Worm (Caenorhabditis elegans) whole organism, L4 larva: ENCODE measurements around the gene F53E4.1.

ENCODE experiments used
- D1046.2 ChIP-seq: fragments of 200-800 bp; sonication (Bioruptor generic); IDR thresholded peaks from 2 replicates; pipeline ENCODE4 v1.3.6; 2022; ENCODE audit warnings: missing genetic modification characterization, missing compliant biosample characterization
- F37D6.2 ChIP-seq: sonication (generic microtip); optimal IDR thresholded peaks from 2 replicates; lab custom pipeline; 2016; ENCODE audit warnings: mild to moderate bottlenecking, missing genetic modification characterization, missing compliant biosample characterization
- T26A8.4 ChIP-seq: fragments of 200-800 bp; sonication (Bioruptor generic); IDR thresholded peaks from 2 replicates; pipeline ENCODE4 v1.3.6; 2022; ENCODE audit warnings: missing genetic modification characterization, missing compliant biosample characterization
- Y105C5A.15 ChIP-seq: fragments of 200-800 bp; sonication (Bioruptor generic); IDR thresholded peaks from 2 replicates; pipeline ENCODE4 v1.3.6; 2022; ENCODE audit warnings: missing genetic modification characterization, missing compliant biosample characterization
- ZK337.2 ChIP-seq: fragments of 200-800 bp; sonication (Bioruptor generic); IDR thresholded peaks from 2 replicates; pipeline ENCODE4 v1.3.6; 2022; ENCODE audit warnings: missing genetic modification reagents, missing genetic modification characterization, missing compliant biosample characterization
- aha-1 ChIP-seq: fragments of 150-350 bp; peaks from one replicate; lab custom pipeline; 2014; ENCODE audit warnings: missing biosample characterization, missing genetic modification characterization
- ama-1 ChIP-seq: fragments of 150-350 bp; optimal IDR thresholded peaks from 2 replicates; lab custom pipeline; 2014; ENCODE audit warnings: inconsistent platforms, mixed read lengths
- ceh-20 ChIP-seq: fragments of 200-800 bp; sonication (Bioruptor generic); IDR thresholded peaks from 2 replicates; pipeline ENCODE4 v1.3.6; 2022; ENCODE audit warnings: missing genetic modification reagents, missing genetic modification characterization, missing compliant biosample characterization
- ceh-32 ChIP-seq: sonication (generic microtip); optimal IDR thresholded peaks from 2 replicates; lab custom pipeline; 2016; ENCODE audit warnings: mild to moderate bottlenecking, missing genetic modification characterization, missing compliant biosample characterization; ENCODE audit not compliant: poor library complexity
- ceh-44 ChIP-seq: fragments of 200-800 bp; sonication (Bioruptor generic); IDR thresholded peaks from 2 replicates; pipeline ENCODE4 v1.3.6; 2022; ENCODE audit warnings: missing genetic modification reagents, missing genetic modification characterization, missing compliant biosample characterization
- ceh-82 ChIP-seq: sonication (generic microtip); optimal IDR thresholded peaks from 2 replicates; lab custom pipeline; 2017; ENCODE audit warnings: missing biosample characterization, missing genetic modification characterization
- cey-2 ChIP-seq: sonication (generic microtip); optimal IDR thresholded peaks from 3 replicates; lab custom pipeline; 2017; ENCODE audit warnings: missing genetic modification characterization, mild to moderate bottlenecking, missing compliant biosample characterization, antibody characterized with exemption, borderline replicate concordance; ENCODE audit not compliant: insufficient read depth
- dmd-6 ChIP-seq: fragments of 200-800 bp; sonication (Bioruptor generic); IDR thresholded peaks from 2 replicates; pipeline ENCODE4 v1.3.6; 2022; ENCODE audit warnings: missing genetic modification reagents, missing genetic modification characterization, missing compliant biosample characterization
- dve-1 ChIP-seq: sonication (generic microtip); optimal IDR thresholded peaks from 2 replicates; lab custom pipeline; 2017; ENCODE audit warnings: antibody characterized with exemption, mild to moderate bottlenecking, missing genetic modification characterization, missing compliant biosample characterization; ENCODE audit not compliant: insufficient read depth
- egl-27 ChIP-seq: sonication (generic microtip); optimal IDR thresholded peaks from 3 replicates; lab custom pipeline; 2017; ENCODE audit warnings: missing biosample characterization, missing genetic modification reagents, missing genetic modification characterization
- egl-43 ChIP-seq: fragments of 200-800 bp; sonication (Bioruptor generic); IDR thresholded peaks from 2 replicates; pipeline ENCODE4 v1.3.6; 2022; ENCODE audit warnings: missing genetic modification reagents, missing genetic modification characterization, missing compliant biosample characterization
- hif-1 ChIP-seq, 2 experiments: sonication (generic microtip); optimal IDR thresholded peaks; 2 replicates each; lab custom pipeline; 2016 to 2017; ENCODE audit warnings: missing compliant biosample characterization in 2 of 2, missing genetic modification characterization in 2 of 2, missing genetic modification reagents in 2 of 2, missing genotype in 2 of 2, mild to moderate bottlenecking in 1 of 2
- hlh-11 ChIP-seq: fragments of 200-800 bp; sonication (Bioruptor generic); optimal IDR thresholded peaks from 2 replicates; lab custom pipeline; 2018; ENCODE audit warnings: mild to moderate bottlenecking, missing genetic modification characterization, missing compliant biosample characterization
- hlh-30 ChIP-seq: sonication (generic microtip); optimal IDR thresholded peaks from 2 replicates; lab custom pipeline; 2017; ENCODE audit warnings: antibody characterized with exemption, mild to moderate bottlenecking, missing genetic modification characterization, missing compliant biosample characterization; ENCODE audit not compliant: insufficient read depth
- lim-7 ChIP-seq: fragments of 200-800 bp; sonication (Bioruptor generic); IDR thresholded peaks from 2 replicates; pipeline ENCODE4 v1.3.6; 2022; ENCODE audit warnings: missing genetic modification characterization, missing compliant biosample characterization
- lin-1 ChIP-seq: fragments of 200-800 bp; sonication (Bioruptor generic); IDR thresholded peaks from 2 replicates; pipeline ENCODE4 v1.3.6; 2022; ENCODE audit warnings: missing genetic modification reagents, missing genetic modification characterization, missing compliant biosample characterization
- lin-38 ChIP-seq: fragments of 200-800 bp; sonication (Bioruptor generic); IDR thresholded peaks from 2 replicates; pipeline ENCODE4 v1.3.6; 2022; ENCODE audit warnings: missing genetic modification reagents, missing genetic modification characterization, missing compliant biosample characterization
- madf-5 ChIP-seq, 2 experiments: fragments of 200-800 bp; sonication (Bioruptor generic); IDR thresholded peaks; 2 replicates each; pipeline ENCODE4 v1.3.6; 2022; ENCODE audit warnings: missing compliant biosample characterization in 2 of 2, missing genetic modification characterization in 2 of 2
- mdt-29 ChIP-seq: fragments of 200-800 bp; sonication (Bioruptor generic); IDR thresholded peaks from 2 replicates; pipeline ENCODE4 v1.3.6; 2022; ENCODE audit warnings: missing genetic modification reagents, missing genetic modification characterization, missing compliant biosample characterization
- mep-1 ChIP-seq: fragments of 150-350 bp; sonication (generic microtip); optimal IDR thresholded peaks from 3 replicates; lab custom pipeline; 2014; ENCODE audit warnings: missing biosample characterization, missing genetic modification characterization
- nhr-10 ChIP-seq: fragments of 150-350 bp; optimal IDR thresholded peaks from 2 replicates; lab custom pipeline; 2014; ENCODE audit warnings: missing biosample characterization, missing genetic modification characterization
- nhr-11 ChIP-seq: fragments of 150-350 bp; optimal IDR thresholded peaks from 2 replicates; lab custom pipeline; 2014; ENCODE audit warnings: missing biosample characterization, missing genetic modification characterization
- nhr-111 ChIP-seq: fragments of 200-800 bp; sonication (Bioruptor generic); optimal IDR thresholded peaks from 2 replicates; lab custom pipeline; 2018; ENCODE audit warnings: mild to moderate bottlenecking, missing genetic modification characterization, missing compliant biosample characterization
- nhr-25 ChIP-seq: sonication (generic microtip); optimal IDR thresholded peaks from 2 replicates; lab custom pipeline; 2017; ENCODE audit warnings: missing genetic modification characterization, mild to moderate bottlenecking, missing compliant biosample characterization, antibody characterized with exemption, moderate library complexity, borderline replicate concordance; ENCODE audit not compliant: insufficient read depth
- nhr-28 ChIP-seq: fragments of 150-350 bp; optimal IDR thresholded peaks from 2 replicates; lab custom pipeline; 2014; ENCODE audit warnings: missing biosample characterization, missing genetic modification characterization
- nhr-41 ChIP-seq: fragments of 200-800 bp; sonication (Bioruptor generic); IDR thresholded peaks from 2 replicates; pipeline ENCODE4 v1.3.6; 2022; ENCODE audit warnings: missing genetic modification reagents, missing genetic modification characterization, missing compliant biosample characterization
- nhr-76 ChIP-seq: fragments of 150-350 bp; optimal IDR thresholded peaks from 2 replicates; lab custom pipeline; 2014; ENCODE audit warnings: missing biosample characterization, missing genetic modification characterization
- php-3 ChIP-seq: fragments of 200-800 bp; sonication (Bioruptor generic); IDR thresholded peaks from 2 replicates; pipeline ENCODE4 v1.3.6; 2022; ENCODE audit warnings: missing genetic modification reagents, missing genetic modification characterization, missing compliant biosample characterization
- set-16 ChIP-seq: fragments of 200-800 bp; sonication (Bioruptor generic); IDR thresholded peaks from 2 replicates; pipeline ENCODE4 v1.3.6; 2022; ENCODE audit warnings: missing genetic modification reagents, missing genetic modification characterization, missing compliant biosample characterization
- snpc-1.2 ChIP-seq: fragments of 200-800 bp; sonication (Bioruptor generic); IDR thresholded peaks from 2 replicates; pipeline ENCODE4 v1.3.6; 2022; ENCODE audit warnings: missing genetic modification reagents, missing genetic modification characterization, missing compliant biosample characterization
- tra-1 ChIP-seq: fragments of 200-800 bp; sonication (Bioruptor generic); IDR thresholded peaks from 2 replicates; pipeline ENCODE4 v1.3.6; 2022; ENCODE audit warnings: missing genetic modification reagents, missing genetic modification characterization, missing compliant biosample characterization
- unc-62 ChIP-seq, 3 experiments: fragments of 150-350 bp in 1 of 3; sonication (generic microtip); optimal IDR thresholded peaks in 2 of 3; peaks in 1 of 3; 1 replicate in 1 of 3; 2 replicates in 2 of 3; lab custom pipeline; 2014 to 2017; ENCODE audit warnings: missing biosample characterization in 3 of 3, missing genetic modification characterization in 3 of 3, missing genetic modification reagents in 3 of 3, missing genotype in 1 of 3
- zag-1 ChIP-seq: fragments of 150-350 bp; optimal IDR thresholded peaks from 2 replicates; lab custom pipeline; 2014; ENCODE audit warnings: missing biosample characterization, missing genetic modification characterization

Gene F53E4.1

ce11 chrV:15661003-15661402 is 7.1 kb downstream of the F53E4.1 start:
- TF ChIP-seq unc-62 (GFP tag; optimal IDR thresholded peaks at IDR 0.05 in 1 of 2; lab: Kevin White, UChicago) (peak in 1 of 2 experiments; percentile 97), unc-62 (tag; optimal IDR thresholded peaks at IDR 0.05; lab: Kevin White, UChicago) (no peak), nhr-41 (GFP tag; lab: Robert Waterston, UW) (0 out of 2 replicates have a peak, but pooled peaks have one; percentile 6), mep-1 (tag; lab: Kevin White, UChicago) (peak; percentile 44), tra-1 (GFP tag; lab: Robert Waterston, UW) (0 out of 2 replicates have a peak, but pooled peaks have one; percentile 7), hlh-11 (tag; lab: Kevin White, UChicago) (peak; percentile 10), F37D6.2 (tag; lab: Kevin White, UChicago) (no peak), mdt-29 (GFP tag; lab: Robert Waterston, UW) (no peak), ceh-44 (GFP tag; lab: Robert Waterston, UW) (no peak), nhr-28 (tag; lab: Kevin White, UChicago) (peak; percentile 20), hlh-30 (tag; lab: Kevin White, UChicago) (peak; percentile 55), nhr-25 (tag; lab: Kevin White, UChicago) (peak; percentile 94)
- TF ChIP-seq, all 104 proteins: peak for 8

ce11 chrV:15658262-15659060 is 9.6 kb downstream of the F53E4.1 start:
- no peak for TF ChIP-seq ceh-32
- no peak for TF ChIP-seq dve-1 (tag; lab: Kevin White, UChicago)
- TF ChIP-seq nhr-76 (tag; lab: Kevin White, UChicago), result no peak
- TF ChIP-seq hif-1 (tag; optimal IDR thresholded peaks at IDR 0.05; lab: Kevin White, UChicago), result no peak
- TF ChIP-seq zag-1 (tag; lab: Kevin White, UChicago), result no peak
- no peak for TF ChIP-seq lin-38 (GFP tag; lab: Robert Waterston, UW)
- TF ChIP-seq lim-7 (GFP tag; lab: Robert Waterston, UW), result no peak
- peak; percentile 98 for TF ChIP-seq aha-1
- no peak for TF ChIP-seq ceh-20 (GFP tag; lab: Robert Waterston, UW)
- TF ChIP-seq nhr-11 (tag; lab: Kevin White, UChicago), result peak; percentile 4
- no peak for TF ChIP-seq cey-2
- TF ChIP-seq hlh-11 (tag; lab: Kevin White, UChicago), result peak; percentile 49
- peak; percentile 49 for TF ChIP-seq dmd-6 (GFP tag; lab: Robert Waterston, UW)
- TF ChIP-seq ZK337.2 (GFP tag; lab: Robert Waterston, UW), result no peak
- TF ChIP-seq ceh-44 (GFP tag; lab: Robert Waterston, UW), result no peak
- TF ChIP-seq Y105C5A.15 (GFP tag; lab: Robert Waterston, UW), result no peak
- TF ChIP-seq nhr-111 (GFP tag; lab: Kevin White, UChicago), result no peak
- TF ChIP-seq madf-5 (GFP tag; IDR thresholded peaks at IDR 0.05; lab: Robert Waterston, UW), result no peak

ce11 chrV:15654124-15654523 is 14.0 kb downstream of the F53E4.1 start, which contains the start of gene F53E4.2:
Gene F53E4.2, plus strand, starts transcription at chrV:15654424.
- 0 out of 2 replicates have a peak, but pooled peaks have one; percentile 16 for TF ChIP-seq D1046.2 (GFP tag; lab: Robert Waterston, UW)
- no peak for TF ChIP-seq lin-1 (GFP tag; lab: Robert Waterston, UW)

ce11 chrV:15652147-15652546 is 16.0 kb downstream of the F53E4.1 start:
- no peak for TF ChIP-seq nhr-10 (tag; lab: Kevin White, UChicago)
- no peak for TF ChIP-seq ceh-82 (tag; lab: Kevin White, UChicago)
- TF ChIP-seq T26A8.4 (GFP tag; lab: Robert Waterston, UW), result 0 out of 2 replicates have a peak, but pooled peaks have one; percentile 0
- 0 out of 2 replicates have a peak, but pooled peaks have one; percentile 34 for TF ChIP-seq lim-7 (GFP tag; lab: Robert Waterston, UW)
- no peak for TF ChIP-seq egl-27 (tag; lab: Kevin White, UChicago)
- TF ChIP-seq ama-1 (lab: Kevin White, UChicago), result peak; percentile 87
- TF ChIP-seq set-16 (GFP tag; lab: Robert Waterston, UW), result no peak
- TF ChIP-seq egl-43, result 0 out of 2 replicates have a peak, but pooled peaks have one; percentile 44
- TF ChIP-seq snpc-1.2, result 0 out of 2 replicates have a peak, but pooled peaks have one; percentile 47
- no peak for TF ChIP-seq php-3 (GFP tag; lab: Robert Waterston, UW)
